Fruit fly (Drosophila melanogaster): Measurements from ENCODE around the gene CG11052.

The CG11052 gene

DNA sequence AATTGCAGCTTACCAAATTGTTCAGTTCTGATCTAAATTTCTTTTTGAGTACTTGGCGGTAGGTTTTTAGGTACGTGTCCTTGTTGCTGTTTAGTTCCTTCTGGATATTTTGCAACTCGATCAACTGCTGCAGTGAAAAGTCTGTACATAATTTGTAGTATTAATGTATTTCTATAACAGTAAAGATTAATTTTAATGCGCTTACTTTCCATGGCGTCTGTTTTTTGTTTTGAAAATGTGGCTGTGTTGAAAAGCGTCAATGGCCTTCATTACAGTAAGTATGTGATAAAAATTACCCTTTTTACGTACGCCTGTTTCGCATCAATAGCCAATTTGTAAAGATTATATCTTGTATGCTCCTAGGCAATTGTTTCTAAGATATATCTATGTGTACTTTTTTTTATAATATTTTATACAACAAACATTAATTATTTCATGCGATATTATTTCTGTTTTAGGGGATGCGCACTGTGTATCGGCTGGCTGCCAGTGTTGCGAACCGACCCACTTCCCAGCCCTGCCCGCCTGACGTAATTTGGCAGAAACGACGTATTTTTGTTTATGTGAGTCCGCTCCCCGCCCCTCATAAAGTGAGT, 7.9 kb downstream of the CG11052 start, which contains the start of the genes Kmn2 and CG2698:
Gene Kmn2 (minus strand): TSS at position 236 of the 596 bp plus-strand sequence.
Gene CG2698 (plus strand): TSS at position 489 of the 596 bp plus-strand sequence.
- peak; percentile 95 for TF ChIP-seq Hr4 (GFP tag; optimal IDR thresholded peaks at IDR 0.05)
- peak; percentile 86 for TF ChIP-seq Eip93F (GFP tag; optimal IDR thresholded peaks at IDR 0.05)
- peak; percentile 88 for TF ChIP-seq Lpt (GFP tag; optimal IDR thresholded peaks at IDR 0.05)
- TF ChIP-seq Gug (GFP tag; IDR thresholded peaks at IDR 0.05), result peak; percentile 95
- peak; percentile 93 for TF ChIP-seq Hr39 (GFP tag; optimal IDR thresholded peaks at IDR 0.05)
- peak; percentile 98 for TF ChIP-seq CG3919 (GFP tag; optimal IDR thresholded peaks at IDR 0.05)
- TF ChIP-seq CG31627 (GFP tag; optimal IDR thresholded peaks at IDR 0.05), result peak; percentile 95
- TF ChIP-seq CG8632 (GFP tag; optimal IDR thresholded peaks at IDR 0.05), result peak; percentile 97
- peak; percentile 91 for TF ChIP-seq Ets21C (GFP tag; optimal IDR thresholded peaks at IDR 0.05)
- TF ChIP-seq Met (GFP tag; optimal IDR thresholded peaks at IDR 0.05), result peak; percentile 96
- TF ChIP-seq OdsH (GFP tag; optimal IDR thresholded peaks at IDR 0.05), result peak; percentile 97
- peak; percentile 91 for TF ChIP-seq CG4318 (GFP tag; optimal IDR thresholded peaks at IDR 0.05)
- TF ChIP-seq Blimp-1 (GFP tag; optimal IDR thresholded peaks at IDR 0.05), result peak; percentile 90
- TF ChIP-seq topi (GFP tag; optimal IDR thresholded peaks at IDR 0.05), result peak; percentile 96
- TF ChIP-seq vri (GFP tag; optimal IDR thresholded peaks at IDR 0.05), result peak; percentile 98
- TF ChIP-seq CG6808 (GFP tag; optimal IDR thresholded peaks at IDR 0.05), result peak; percentile 92
- TF ChIP-seq CG8319 (GFP tag; optimal IDR thresholded peaks at IDR 0.05), result peak; percentile 95
- TF ChIP-seq spab (GFP tag; optimal IDR thresholded peaks at IDR 0.05), result no peak
- TF ChIP-seq Eip78C (GFP tag), result peak; percentile 98
- peak; percentile 95 for TF ChIP-seq CG11294 (GFP tag; IDR thresholded peaks at IDR 0.05)
- TF ChIP-seq CG6163 (GFP tag; IDR thresholded peaks at IDR 0.05), result peak; percentile 98
- TF ChIP-seq CG1621 (tag; optimal IDR thresholded peaks at IDR 0.05), result peak; percentile 91
- peak; percentile 97 for TF ChIP-seq CG15336 (GFP tag; IDR thresholded peaks at IDR 0.05)
- peak; percentile 92 for TF ChIP-seq CG6276 (GFP tag; optimal IDR thresholded peaks at IDR 0.05)
- peak; percentile 94 for TF ChIP-seq net (GFP tag; optimal IDR thresholded peaks at IDR 0.05)
- TF ChIP-seq pdm3 (GFP tag; optimal IDR thresholded peaks at IDR 0.05), result peak; percentile 94
- peak; percentile 97 for TF ChIP-seq CG8119 (GFP tag; IDR thresholded peaks at IDR 0.05)
- TF ChIP-seq Eip75B (GFP tag; optimal IDR thresholded peaks at IDR 0.05), result peak; percentile 94
- TF ChIP-seq dsx (GFP tag; optimal IDR thresholded peaks at IDR 0.05; ENCODE audit: poor library complexity, severe bottlenecking), result peak; percentile 88
- TF ChIP-seq Ets96B (tag; optimal IDR thresholded peaks at IDR 0.05), result peak; percentile 96
- peak; percentile 94 for TF ChIP-seq CG7368 (GFP tag; optimal IDR thresholded peaks at IDR 0.05)
- peak; percentile 94 for TF ChIP-seq Sox14 (GFP tag; optimal IDR thresholded peaks at IDR 0.05)
- peak; percentile 96 for TF ChIP-seq CG6792 (GFP tag; optimal IDR thresholded peaks at IDR 0.05)
- peak; percentile 88 for TF ChIP-seq fd85E (GFP tag; optimal IDR thresholded peaks at IDR 0.05)
- peak; percentile 97 for TF ChIP-seq esn (GFP tag; optimal IDR thresholded peaks at IDR 0.05)
- no peak for TF ChIP-seq fkh (GFP tag; optimal IDR thresholded peaks at IDR 0.05)
- peak; percentile 95 for TF ChIP-seq Sox102F (GFP tag; optimal IDR thresholded peaks at IDR 0.05)
- peak; percentile 93 for TF ChIP-seq CG6854 (GFP tag; optimal IDR thresholded peaks at IDR 0.05)
- peak; percentile 89 for TF ChIP-seq CG9139 (GFP tag; optimal IDR thresholded peaks at IDR 0.05)
- peak; percentile 95 for TF ChIP-seq CG3032 (tag; optimal IDR thresholded peaks at IDR 0.05)
- TF ChIP-seq CG11762 (GFP tag; optimal IDR thresholded peaks at IDR 0.05; ENCODE audit: insufficient read depth), result peak; percentile 94
- peak; percentile 81 for TF ChIP-seq dac (GFP tag; optimal IDR thresholded peaks at IDR 0.05)
- peak; percentile 96 for TF ChIP-seq CG11902 (GFP tag; optimal IDR thresholded peaks at IDR 0.05)
- peak; percentile 97 for TF ChIP-seq eg (GFP tag; IDR thresholded peaks at IDR 0.05)
- TF ChIP-seq Sox15 (GFP tag; optimal IDR thresholded peaks at IDR 0.05), result peak; percentile 94
- TF ChIP-seq svp (GFP tag), result peak; percentile 98
- TF ChIP-seq acj6 (GFP tag; optimal IDR thresholded peaks at IDR 0.05), result peak; percentile 97
- TF ChIP-seq Smox (GFP tag; optimal IDR thresholded peaks at IDR 0.05), result peak; percentile 95
- no peak for TF ChIP-seq Hr38 (GFP tag; optimal IDR thresholded peaks at IDR 0.05)
- TF ChIP-seq CG10631 (GFP tag; optimal IDR thresholded peaks at IDR 0.05), result peak; percentile 97
- TF ChIP-seq CG10669 (GFP tag; optimal IDR thresholded peaks at IDR 0.05), result peak; percentile 95
- peak; percentile 95 for TF ChIP-seq CG32006 (GFP tag; optimal IDR thresholded peaks at IDR 0.05)

All from whole organism, prepupa.